Worm (Caenorhabditis elegans) whole organism, late embryonic: ENCODE results near the gene math-19.

Experiments
- K02D7.2 ChIP-seq: sonication (generic microtip); optimal IDR thresholded peaks from 2 replicates; lab custom pipeline; 2017; ENCODE audit warnings: mild to moderate bottlenecking, missing genetic modification characterization, missing compliant biosample characterization
- elt-2 ChIP-seq: sonication (generic microtip); optimal IDR thresholded peaks from 2 replicates; lab custom pipeline; 2016; ENCODE audit warnings: missing genetic modification reagents, missing genetic modification characterization, missing compliant biosample characterization
- fkh-10 ChIP-seq: fragments of 150-350 bp; optimal IDR thresholded peaks from 2 replicates; lab custom pipeline; 2014; ENCODE audit warnings: missing biosample characterization, missing genetic modification reagents, missing genetic modification characterization
- nfya-1 ChIP-seq: sonication (generic microtip); optimal IDR thresholded peaks from 2 replicates; lab custom pipeline; 2017; ENCODE audit warnings: missing genetic modification characterization, mild to moderate bottlenecking, missing compliant biosample characterization, antibody characterized with exemption, moderate library complexity
- pha-4 ChIP-seq: fragments of 150-350 bp; optimal IDR thresholded peaks from 2 replicates; lab custom pipeline; 2018; ENCODE audit warnings: missing biosample characterization, missing genetic modification reagents, missing genetic modification characterization
- pqm-1 ChIP-seq: sonication (generic microtip); optimal IDR thresholded peaks from 2 replicates; lab custom pipeline; 2016; ENCODE audit warnings: missing genetic modification characterization, missing compliant biosample characterization
- pros-1 ChIP-seq: fragments of 150-350 bp; optimal IDR thresholded peaks from 2 replicates; lab custom pipeline; 2014; ENCODE audit warnings: missing biosample characterization, missing genetic modification reagents, missing genetic modification characterization
- tbx-7 ChIP-seq: sonication (generic microtip); optimal IDR thresholded peaks from 2 replicates; lab custom pipeline; 2016; ENCODE audit warnings: missing genotype, missing genetic modification characterization, missing compliant biosample characterization

DNA sequence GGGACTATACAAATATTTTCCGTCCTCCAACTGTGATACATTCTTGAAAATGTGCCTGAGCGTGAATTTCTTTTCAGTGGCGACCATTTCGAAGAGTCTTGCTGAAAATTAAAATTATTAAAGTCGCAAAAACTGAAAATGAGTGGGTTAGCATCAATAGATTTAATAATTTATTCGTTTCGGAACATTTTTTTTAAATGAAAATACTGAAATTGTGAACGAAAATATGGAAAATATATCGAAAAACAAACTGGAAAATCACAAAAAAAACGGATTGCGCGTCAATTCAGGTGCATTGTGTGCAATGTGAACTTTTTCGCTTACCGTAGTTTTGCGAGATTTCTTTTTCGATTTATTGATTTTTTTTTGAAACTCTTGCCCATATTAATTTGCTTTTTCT lies 33.2 kb downstream of the math-19 start, which contains the start of gene bath-5:
- TF ChIP-seq nfya-1 (no peak), pha-4 (no peak), tbx-7 (no peak), elt-2 (tag; lab: Kevin White, UChicago) (no peak), fkh-10 (GFP tag; lab: Kevin White, UChicago) (no peak), pqm-1 (tag; lab: Kevin White, UChicago) (no peak), pros-1 (tag; lab: Kevin White, UChicago) (no peak), K02D7.2 (tag; lab: Kevin White, UChicago) (no peak)
